Fruit fly (Drosophila melanogaster): ENCODE measurements around the gene Drsl6.

Gene Drsl6

dm6 chr3L:3308676-3309613, 27.3 kb downstream of the Drsl6 start (continued):
- TF ChIP-seq CG32767 (GFP tag; IDR thresholded peaks at IDR 0.05): no peak
- no peak for TF ChIP-seq CG12391 (tag; optimal IDR thresholded peaks at IDR 0.05)
- no peak for TF ChIP-seq CG6689 (GFP tag; IDR thresholded peaks at IDR 0.05)
- no peak for TF ChIP-seq Ets97D (GFP tag; optimal IDR thresholded peaks at IDR 0.05)
- peak; percentile 20 for TF ChIP-seq sens (GFP tag)
- no peak for TF ChIP-seq CG9609 (GFP tag; optimal IDR thresholded peaks at IDR 0.05)
- TF ChIP-seq lab (GFP tag; optimal IDR thresholded peaks at IDR 0.05): peak; percentile 34
- TF ChIP-seq CG16863 (GFP tag; optimal IDR thresholded peaks at IDR 0.05): no peak
- TF ChIP-seq vnd (GFP tag; IDR thresholded peaks at IDR 0.05; ENCODE audit: partially characterized antibody): 0 out of 3 replicates have a peak, but pooled peaks have one; percentile 23
- TF ChIP-seq Pdp1 (GFP tag; optimal IDR thresholded peaks at IDR 0.05): peak in 1 of 2 experiments; percentile 95
- no peak for TF ChIP-seq CG15011 (GFP tag; optimal IDR thresholded peaks at IDR 0.05)
- no peak for TF ChIP-seq sima (GFP tag; optimal IDR thresholded peaks at IDR 0.05)
- TF ChIP-seq Sox102F (GFP tag; optimal IDR thresholded peaks at IDR 0.05): no peak
- no peak for TF ChIP-seq CG11093 (GFP tag; IDR thresholded peaks at IDR 0.05)
- no peak for TF ChIP-seq CG9215 (GFP tag; IDR thresholded peaks at IDR 0.05)
- peak; percentile 63 for TF ChIP-seq CG10543 (GFP tag; optimal IDR thresholded peaks at IDR 0.05)
- TF ChIP-seq HmgZ (tag; optimal IDR thresholded peaks at IDR 0.05): no peak
- no peak for TF ChIP-seq Dfd (GFP tag; optimal IDR thresholded peaks at IDR 0.05)
- TF ChIP-seq Myb (GFP tag; optimal IDR thresholded peaks at IDR 0.05): no peak
- TF ChIP-seq exex (tag; optimal IDR thresholded peaks at IDR 0.05): peak; percentile 69
- no peak for TF ChIP-seq repo (GFP tag; optimal IDR thresholded peaks at IDR 0.05)
- TF ChIP-seq CG7963 (GFP tag; IDR thresholded peaks at IDR 0.05; ENCODE audit: partially characterized antibody): no peak
- TF ChIP-seq emc (GFP tag; optimal IDR thresholded peaks at IDR 0.05): no peak
- no peak for TF ChIP-seq Taf1 (GFP tag; IDR thresholded peaks at IDR 0.05)
- no peak for TF ChIP-seq abd-A (tag; optimal IDR thresholded peaks at IDR 0.05)
- TF ChIP-seq CG9817 (tag; optimal IDR thresholded peaks at IDR 0.05): no peak
- no peak for TF ChIP-seq tup (GFP tag; optimal IDR thresholded peaks at IDR 0.05)
- no peak for TF ChIP-seq Oli (tag; optimal IDR thresholded peaks at IDR 0.05)
- 0 out of 2 replicates have a peak, but pooled peaks have one; percentile 3 for TF ChIP-seq Rfx (GFP tag; IDR thresholded peaks at IDR 0.05)
- TF ChIP-seq gcm2 (GFP tag; optimal IDR thresholded peaks at IDR 0.05): no peak
- TF ChIP-seq dmrt99B (tag; optimal IDR thresholded peaks at IDR 0.05): no peak
- TF ChIP-seq mirr (GFP tag; optimal IDR thresholded peaks at IDR 0.05): peak; percentile 26
- no peak for TF ChIP-seq chif (GFP tag; optimal IDR thresholded peaks at IDR 0.05)
- no peak for TF ChIP-seq CG2202 (tag; optimal IDR thresholded peaks at IDR 0.05)
- peak; percentile 41 for TF ChIP-seq caup (GFP tag; optimal IDR thresholded peaks at IDR 0.05; ENCODE audit: severe bottlenecking)
- TF ChIP-seq CG12942 (GFP tag; optimal IDR thresholded peaks at IDR 0.05): no peak
- TF ChIP-seq CG4730 (GFP tag; IDR thresholded peaks at IDR 0.05): no peak
- no peak for TF ChIP-seq Dip2 (GFP tag; IDR thresholded peaks at IDR 0.05)
- TF ChIP-seq CG18011 (GFP tag; optimal IDR thresholded peaks at IDR 0.05): no peak
- no peak for TF ChIP-seq Jarid2 (GFP tag; optimal IDR thresholded peaks at IDR 0.05)
- TF ChIP-seq ATbp (GFP tag; optimal IDR thresholded peaks at IDR 0.05): no peak
- TF ChIP-seq CG10654 (GFP tag; optimal IDR thresholded peaks at IDR 0.05): no peak
- TF ChIP-seq pfk (GFP tag; optimal IDR thresholded peaks at IDR 0.05): no peak
- TF ChIP-seq CG3281 (GFP tag; optimal IDR thresholded peaks at IDR 0.05): no peak
- TF ChIP-seq tna (GFP tag; IDR thresholded peaks at IDR 0.05; ENCODE audit: partially characterized antibody): no peak
- no peak for TF ChIP-seq klu (GFP tag; IDR thresholded peaks at IDR 0.05)
- TF ChIP-seq br (optimal IDR thresholded peaks at IDR 0.05): no peak
- TF ChIP-seq Mes4 (GFP tag; optimal IDR thresholded peaks at IDR 0.05): no peak
- TF ChIP-seq Mrtf (GFP tag; IDR thresholded peaks at IDR 0.05): no peak

Measured in whole organism, embryonic.